Worm (Caenorhabditis elegans) whole organism, late embryonic: ENCODE results near the gene paqr-1.
A peak's percentile ranks its signal among the peaks of the same experiment; 100 is the strongest.

Source experiments
- C38D4.7 ChIP-seq: fragments of 200-800 bp; sonication (Bioruptor generic); optimal IDR thresholded peaks from 2 replicates; lab custom pipeline; 2018; ENCODE audit warnings: mild to moderate bottlenecking, missing genetic modification characterization, moderate library complexity, missing compliant biosample characterization
- F13H6.1 ChIP-seq: sonication (generic microtip); optimal IDR thresholded peaks from 2 replicates; lab custom pipeline; 2016; ENCODE audit warnings: missing genetic modification characterization, missing compliant biosample characterization
- K02D7.2 ChIP-seq: sonication (generic microtip); optimal IDR thresholded peaks from 2 replicates; lab custom pipeline; 2017; ENCODE audit warnings: mild to moderate bottlenecking, missing genetic modification characterization, missing compliant biosample characterization
- T23F11.4 ChIP-seq: fragments of 200-800 bp; sonication (Bioruptor generic); optimal IDR thresholded peaks from 2 replicates; lab custom pipeline; 2018; ENCODE audit warnings: mild to moderate bottlenecking, missing genetic modification characterization, missing compliant biosample characterization
- ama-1 ChIP-seq: fragments of 150-350 bp; optimal IDR thresholded peaks from 2 replicates; lab custom pipeline; 2014
- ceh-14 ChIP-seq: sonication (generic microtip); optimal IDR thresholded peaks from 2 replicates; lab custom pipeline; 2016; ENCODE audit warnings: missing genotype, missing genetic modification characterization, missing compliant biosample characterization
- ceh-18 ChIP-seq: sonication (generic microtip); optimal IDR thresholded peaks from 2 replicates; lab custom pipeline; 2016; ENCODE audit warnings: missing genetic modification characterization, missing compliant biosample characterization
- ceh-2 ChIP-seq: sonication (generic microtip); optimal IDR thresholded peaks from 2 replicates; lab custom pipeline; 2016; ENCODE audit warnings: missing genotype, missing genetic modification characterization, missing compliant biosample characterization
- ceh-22 ChIP-seq: sonication (generic microtip); optimal IDR thresholded peaks from 2 replicates; lab custom pipeline; 2017; ENCODE audit warnings: missing biosample characterization, missing genetic modification characterization
- ceh-24 ChIP-seq: sonication (generic microtip); optimal IDR thresholded peaks from 2 replicates; lab custom pipeline; 2016; ENCODE audit warnings: mild to moderate bottlenecking, missing genetic modification characterization, missing compliant biosample characterization
- ceh-31 ChIP-seq: sonication (generic microtip); optimal IDR thresholded peaks from 2 replicates; lab custom pipeline; 2016; ENCODE audit warnings: missing genetic modification characterization, missing compliant biosample characterization
- ceh-34 ChIP-seq: sonication (generic microtip); optimal IDR thresholded peaks from 2 replicates; lab custom pipeline; 2016; ENCODE audit warnings: mild to moderate bottlenecking, missing genetic modification characterization, missing compliant biosample characterization
- ceh-48 ChIP-seq: sonication (generic microtip); optimal IDR thresholded peaks from 2 replicates; lab custom pipeline; 2016; ENCODE audit warnings: missing genetic modification characterization, inconsistent platforms, missing compliant biosample characterization
- ceh-9 ChIP-seq: sonication (generic microtip); optimal IDR thresholded peaks from 2 replicates; lab custom pipeline; 2016; ENCODE audit warnings: mild to moderate bottlenecking, missing genetic modification characterization, inconsistent platforms, missing compliant biosample characterization
- che-1 ChIP-seq: sonication (generic microtip); optimal IDR thresholded peaks from 2 replicates; lab custom pipeline; 2016; ENCODE audit warnings: mild to moderate bottlenecking, missing genetic modification characterization, missing compliant biosample characterization
- dve-1 ChIP-seq: sonication (generic microtip); optimal IDR thresholded peaks from 2 replicates; lab custom pipeline; 2017; ENCODE audit warnings: antibody characterized with exemption, mild to moderate bottlenecking, missing genetic modification characterization, missing compliant biosample characterization
- elt-2 ChIP-seq: sonication (generic microtip); optimal IDR thresholded peaks from 2 replicates; lab custom pipeline; 2016; ENCODE audit warnings: missing genetic modification reagents, missing genetic modification characterization, missing compliant biosample characterization
- elt-4 ChIP-seq: sonication (generic microtip); optimal IDR thresholded peaks from 2 replicates; lab custom pipeline; 2016; ENCODE audit warnings: missing genetic modification characterization, missing compliant biosample characterization
- eyg-1 ChIP-seq: sonication (generic microtip); optimal IDR thresholded peaks from 2 replicates; lab custom pipeline; 2016; ENCODE audit warnings: missing genotype, missing genetic modification characterization, missing compliant biosample characterization
- gmeb-2 ChIP-seq: sonication (generic microtip); optimal IDR thresholded peaks from 2 replicates; lab custom pipeline; 2016; ENCODE audit warnings: missing genetic modification characterization, inconsistent platforms, missing compliant biosample characterization
- hlh-15 ChIP-seq: sonication (generic microtip); optimal IDR thresholded peaks from 2 replicates; lab custom pipeline; 2016; ENCODE audit warnings: missing genetic modification characterization, missing compliant biosample characterization
- hlh-6 ChIP-seq: sonication (generic microtip); optimal IDR thresholded peaks from 2 replicates; lab custom pipeline; 2016; ENCODE audit warnings: missing genotype, missing genetic modification characterization, missing compliant biosample characterization
- hlh-8 ChIP-seq: sonication (generic microtip); optimal IDR thresholded peaks from 2 replicates; lab custom pipeline; 2016; ENCODE audit warnings: missing genotype, missing genetic modification characterization, missing compliant biosample characterization
- madf-2 ChIP-seq: sonication (generic microtip); optimal IDR thresholded peaks from 2 replicates; lab custom pipeline; 2017; ENCODE audit warnings: missing genetic modification characterization, missing compliant biosample characterization
- nfya-1 ChIP-seq: sonication (generic microtip); optimal IDR thresholded peaks from 2 replicates; lab custom pipeline; 2017; ENCODE audit warnings: missing genetic modification characterization, mild to moderate bottlenecking, missing compliant biosample characterization, antibody characterized with exemption, moderate library complexity
- nhr-11 ChIP-seq: fragments of 150-350 bp; optimal IDR thresholded peaks from 2 replicates; lab custom pipeline; 2014; ENCODE audit warnings: missing biosample characterization, missing genetic modification characterization
- nhr-232 ChIP-seq: sonication (generic microtip); optimal IDR thresholded peaks from 2 replicates; lab custom pipeline; 2016; ENCODE audit warnings: missing genetic modification characterization, missing compliant biosample characterization
- npax-4 ChIP-seq: sonication (generic microtip); optimal IDR thresholded peaks from 2 replicates; lab custom pipeline; 2016; ENCODE audit warnings: missing genetic modification characterization, missing compliant biosample characterization
- pag-3 ChIP-seq: sonication (generic microtip); optimal IDR thresholded peaks from 2 replicates; lab custom pipeline; 2016; ENCODE audit warnings: missing compliant biosample characterization, missing genetic modification characterization, borderline replicate concordance
- pax-1 ChIP-seq: fragments of 150-350 bp; optimal IDR thresholded peaks from 2 replicates; lab custom pipeline; 2014; ENCODE audit warnings: missing biosample characterization, missing genetic modification characterization
- pha-2 ChIP-seq: sonication (generic microtip); optimal IDR thresholded peaks from 2 replicates; lab custom pipeline; 2017; ENCODE audit warnings: mild to moderate bottlenecking, missing genetic modification characterization, missing compliant biosample characterization
- pha-4 ChIP-seq: fragments of 150-350 bp; optimal IDR thresholded peaks from 2 replicates; lab custom pipeline; 2018; ENCODE audit warnings: missing biosample characterization, missing genetic modification reagents, missing genetic modification characterization
- pqm-1 ChIP-seq: sonication (generic microtip); optimal IDR thresholded peaks from 2 replicates; lab custom pipeline; 2016; ENCODE audit warnings: missing genetic modification characterization, missing compliant biosample characterization
- pros-1 ChIP-seq: fragments of 150-350 bp; optimal IDR thresholded peaks from 2 replicates; lab custom pipeline; 2014; ENCODE audit warnings: missing biosample characterization, missing genetic modification reagents, missing genetic modification characterization
- ref-2 ChIP-seq: sonication (generic microtip); optimal IDR thresholded peaks from 2 replicates; lab custom pipeline; 2016; ENCODE audit warnings: missing genetic modification characterization, missing compliant biosample characterization
- rnt-1 ChIP-seq: sonication (generic microtip); optimal IDR thresholded peaks from 2 replicates; lab custom pipeline; 2016; ENCODE audit warnings: missing genetic modification characterization, missing compliant biosample characterization
- sox-4 ChIP-seq: sonication (generic microtip); optimal IDR thresholded peaks from 2 replicates; lab custom pipeline; 2017; ENCODE audit warnings: mild to moderate bottlenecking, missing genetic modification characterization, inconsistent platforms, missing compliant biosample characterization
- tbx-2 ChIP-seq: sonication (generic microtip); optimal IDR thresholded peaks from 2 replicates; lab custom pipeline; 2016; ENCODE audit warnings: missing genetic modification characterization, missing compliant biosample characterization
- tbx-7 ChIP-seq: sonication (generic microtip); optimal IDR thresholded peaks from 2 replicates; lab custom pipeline; 2016; ENCODE audit warnings: missing genotype, missing genetic modification characterization, missing compliant biosample characterization
- ttx-3 ChIP-seq: sonication (generic microtip); optimal IDR thresholded peaks from 2 replicates; lab custom pipeline; 2016; ENCODE audit warnings: missing genetic modification reagents, missing genetic modification characterization, missing compliant biosample characterization
- unc-3 ChIP-seq, 2 experiments: fragments of 200-800 bp in 1 of 2; sonication (Bioruptor generic) in 1 of 2; sonication (generic microtip) in 1 of 2; conservative IDR thresholded peaks in 1 of 2; optimal IDR thresholded peaks in 1 of 2; 2 replicates each; pipeline versions ENCODE4 v1.3.6 to Lab custom; 2016 to 2022; ENCODE audit warnings: missing compliant biosample characterization in 2 of 2, missing genetic modification characterization in 2 of 2, missing genetic modification reagents in 1 of 2
- unc-55 ChIP-seq: sonication (generic microtip); optimal IDR thresholded peaks from 2 replicates; lab custom pipeline; 2017; ENCODE audit warnings: missing biosample characterization, missing genetic modification reagents, missing genetic modification characterization
- zip-5 ChIP-seq: sonication (generic microtip); optimal IDR thresholded peaks from 2 replicates; lab custom pipeline; 2016; ENCODE audit warnings: missing genetic modification characterization, missing compliant biosample characterization

paqr-1 gene

ce11 chrIV:6524531-6524930 is 30.7 kb downstream of the paqr-1 start, which contains the start of gene C01G5.5:
C01G5.5 (plus strand) TSS chrIV:6524610.
- TF ChIP-seq T23F11.4 (GFP tag; lab: Kevin White, UChicago) (no peak), dve-1 (no peak), zip-5 (no peak), pha-4 (tag; lab: Kevin White, UChicago) (no peak)

- TF ChIP-seq hlh-6 (no peak), pha-4 (tag; lab: Kevin White, UChicago) (no peak), pag-3 (no peak), K02D7.2 (no peak), ceh-2 (no peak), F13H6.1 (tag; lab: Kevin White, UChicago) (no peak), ceh-24 (tag; lab: Kevin White, UChicago) (no peak), pqm-1 (tag; lab: Kevin White, UChicago) (no peak), ceh-18 (tag; lab: Kevin White, UChicago) (no peak), ceh-14 (no peak), nfya-1 (tag; lab: Kevin White, UChicago) (no peak), ceh-22 (tag; lab: Kevin White, UChicago) (no peak), tbx-2 (tag; lab: Kevin White, UChicago) (no peak), pros-1 (tag; lab: Kevin White, UChicago) (no peak), npax-4 (tag; lab: Kevin White, UChicago) (no peak), T23F11.4 (GFP tag; lab: Kevin White, UChicago) (no peak), nhr-11 (no peak), hlh-8 (tag; lab: Kevin White, UChicago) (no peak), tbx-7 (tag; lab: Kevin White, UChicago) (no peak)
These were observed 31.5 kb downstream of the paqr-1 start for ce11 chrIV:6523773-6524172.

- TF ChIP-seq npax-4 (tag; lab: Kevin White, UChicago), result no peak
- no peak for TF ChIP-seq dve-1
- no peak for TF ChIP-seq elt-4 (tag; lab: Kevin White, UChicago)
- TF ChIP-seq hlh-6, result no peak
- no peak for TF ChIP-seq rnt-1 (tag; lab: Kevin White, UChicago)
- TF ChIP-seq che-1 (tag; lab: Kevin White, UChicago), result no peak
- no peak for TF ChIP-seq ceh-2
- TF ChIP-seq, all 69 proteins: peak for 0
These were observed 32.8 kb downstream of the paqr-1 start, which contains the start of gene ddi-1 for ce11 chrIV:6522305-6522917. ddi-1 (plus strand) TSS chrIV:6522867.

ce11 chrIV:6519593-6519992 is 35.6 kb downstream of the paqr-1 start, which contains the start of gene C01G5.9:
C01G5.9 (plus strand) TSS chrIV:6519893.
- TF ChIP-seq ttx-3 (tag; lab: Kevin White, UChicago) (no peak), elt-2 (tag; lab: Kevin White, UChicago) (peak; percentile 49)

- TF ChIP-seq gmeb-2 (tag; lab: Kevin White, UChicago) (no peak), F13H6.1 (tag; lab: Kevin White, UChicago) (no peak), ceh-9 (tag; lab: Kevin White, UChicago) (no peak), ama-1 (lab: Kevin White, UChicago) (no peak), unc-3 (GFP tag; conservative IDR thresholded peaks at IDR 0.05; lab: Robert Waterston, UW) (no peak), unc-3 (tag; optimal IDR thresholded peaks at IDR 0.05; lab: Kevin White, UChicago) (no peak)
These were observed 37.4 kb downstream of the paqr-1 start, which contains the start of gene C01G5.7 for ce11 chrIV:6517859-6518258. C01G5.7 (plus strand) TSS chrIV:6518159.

- TF ChIP-seq ceh-48 (tag; lab: Kevin White, UChicago), result no peak
- no peak for TF ChIP-seq F13H6.1 (tag; lab: Kevin White, UChicago)
- TF ChIP-seq nhr-232 (tag; lab: Kevin White, UChicago), result no peak
- TF ChIP-seq hlh-15 (tag; lab: Kevin White, UChicago), result no peak
- TF ChIP-seq C38D4.7 (GFP tag; lab: Kevin White, UChicago), result no peak
- no peak for TF ChIP-seq ref-2 (tag; lab: Kevin White, UChicago)
- TF ChIP-seq eyg-1 (tag; lab: Kevin White, UChicago), result no peak
- no peak for TF ChIP-seq madf-2
- no peak for TF ChIP-seq pax-1 (tag; lab: Kevin White, UChicago)
- TF ChIP-seq pha-2 (tag; lab: Kevin White, UChicago), result no peak
- no peak for TF ChIP-seq ceh-14
- TF ChIP-seq ceh-31, result no peak
- no peak for TF ChIP-seq pha-4 (tag; lab: Kevin White, UChicago)
- no peak for TF ChIP-seq sox-4 (tag; lab: Kevin White, UChicago)
- TF ChIP-seq unc-55 (GFP tag; lab: Kevin White, UChicago), result no peak
- TF ChIP-seq ceh-34, result no peak
- no peak for TF ChIP-seq ama-1 (lab: Kevin White, UChicago)
These were observed 40.5 kb downstream of the paqr-1 start for ce11 chrIV:6514700-6515099.
